Worm (Caenorhabditis elegans) whole organism, L4/young adult: ENCODE measurements around the gene F57G9.3.

ENCODE experiments used
- W03F9.2 ChIP-seq: fragments of 150-350 bp; optimal IDR thresholded peaks from 2 replicates; lab custom pipeline; 2014; ENCODE audit warnings: missing biosample characterization, missing genetic modification characterization
- dao-5 ChIP-seq: sonication (generic microtip); optimal IDR thresholded peaks from 2 replicates; lab custom pipeline; 2016; ENCODE audit warnings: missing genotype, missing genetic modification characterization, moderate library complexity, missing compliant biosample characterization
- him-1 ChIP-seq: sonication (generic microtip); optimal IDR thresholded peaks from 2 replicates; lab custom pipeline; 2016; ENCODE audit warnings: missing genotype, missing genetic modification reagents, missing genetic modification characterization, missing compliant biosample characterization

- TF ChIP-seq him-1 (no peak), W03F9.2 (tag; lab: Kevin White, UChicago) (no peak), dao-5 (tag; lab: Kevin White, UChicago) (no peak)
Observed at ce11 chrII:12420486-12420885, 10.5 kb upstream of the F57G9.3 start, which contains the start of gene sre-26.
